Worm (Caenorhabditis elegans) whole organism, early embryonic: ENCODE data around the gene srh-295.

ENCODE experiments used
- aly-1 ChIP-seq: sonication (generic microtip); optimal IDR thresholded peaks from 2 replicates; lab custom pipeline; 2016; ENCODE audit warnings: missing genetic modification characterization, missing compliant biosample characterization
- ama-1 ChIP-seq: fragments of 150-350 bp; optimal IDR thresholded peaks from 2 replicates; lab custom pipeline; 2014
- ceh-36 ChIP-seq: sonication (generic microtip); optimal IDR thresholded peaks from 2 replicates; lab custom pipeline; 2016; ENCODE audit warnings: missing genetic modification characterization, inconsistent platforms, missing compliant biosample characterization
- flt-1 ChIP-seq: fragments of 200-800 bp; sonication (Bioruptor generic); IDR thresholded peaks from 2 replicates; pipeline ENCODE4 v1.3.6; 2022; ENCODE audit warnings: missing genetic modification characterization, missing compliant biosample characterization
- hmbx-1 ChIP-seq: sonication (generic microtip); optimal IDR thresholded peaks from 2 replicates; lab custom pipeline; 2016; ENCODE audit warnings: mild to moderate bottlenecking, missing genetic modification characterization, missing compliant biosample characterization

DNA sequence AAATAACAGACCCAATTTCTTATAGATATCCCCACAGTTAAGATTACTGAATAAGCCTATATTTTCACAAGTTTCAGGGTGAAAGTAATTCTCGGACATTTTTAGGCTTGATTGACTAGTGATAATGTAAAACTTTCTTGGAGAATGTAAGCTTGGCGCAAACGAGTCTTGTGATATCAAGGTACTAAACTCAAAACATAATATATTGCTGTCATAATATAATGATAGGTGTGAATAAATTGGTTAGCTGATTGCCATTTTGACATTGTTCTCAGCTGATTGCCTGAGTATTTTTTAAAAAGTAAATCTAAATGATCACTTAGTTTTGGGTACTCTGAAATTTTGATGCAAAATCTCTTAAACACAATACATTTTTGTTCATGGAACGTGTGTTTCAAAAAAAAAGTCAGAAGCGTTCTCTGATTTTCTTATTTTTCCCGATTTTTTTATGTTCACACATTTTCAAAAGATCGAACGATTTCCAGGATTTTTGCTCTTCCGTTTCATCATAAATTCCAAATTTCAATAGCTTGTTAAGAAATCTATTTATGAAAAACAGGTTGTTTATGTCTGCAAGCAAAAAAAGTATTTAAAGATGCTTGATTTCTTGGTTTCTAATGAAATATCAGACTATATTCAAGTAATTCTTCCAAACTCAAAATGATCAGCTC lies 49.0 kb upstream of the srh-295 start, which contains the start of the genes srw-19 and srx-51:
- TF ChIP-seq aly-1 (tag; lab: Kevin White, UChicago) (no peak), ceh-36 (tag; lab: Kevin White, UChicago) (no peak), flt-1 (no peak), hmbx-1 (tag; lab: Kevin White, UChicago) (no peak), ama-1 (lab: Kevin White, UChicago) (no peak)
